Worm (Caenorhabditis elegans) whole organism, L2 larva: ENCODE results near the gene F56D6.13.

Source experiments
- R02D3.7 ChIP-seq: fragments of 150-350 bp; optimal IDR thresholded peaks from 2 replicates; lab custom pipeline; 2014; ENCODE audit warnings: missing biosample characterization, missing genetic modification characterization
- ZK546.5 ChIP-seq: sonication (generic microtip); optimal IDR thresholded peaks from 2 replicates; lab custom pipeline; 2017; ENCODE audit warnings: missing biosample characterization, missing genetic modification characterization
- ceh-16 ChIP-seq: fragments of 150-350 bp; optimal IDR thresholded peaks from 2 replicates; lab custom pipeline; 2014; ENCODE audit warnings: missing biosample characterization, missing genetic modification characterization
- elt-1 ChIP-seq: fragments of 150-350 bp; optimal IDR thresholded peaks from 2 replicates; lab custom pipeline; 2014; ENCODE audit warnings: missing biosample characterization, missing genetic modification characterization
- lin-11 ChIP-seq: fragments of 150-350 bp; sonication (generic microtip); optimal IDR thresholded peaks from 2 replicates; lab custom pipeline; 2014; ENCODE audit warnings: missing biosample characterization, missing genetic modification characterization, inconsistent platforms, mixed read lengths
- lsy-2 ChIP-seq, 2 experiments: fragments of 150-350 bp in 1 of 2; sonication (generic microtip) in 1 of 2; optimal IDR thresholded peaks; 2 replicates each; lab custom pipeline; 2014 to 2017; ENCODE audit warnings: missing biosample characterization in 2 of 2, missing genetic modification characterization in 2 of 2
- nhr-10 ChIP-seq: sonication (generic microtip); optimal IDR thresholded peaks from 2 replicates; lab custom pipeline; 2017; ENCODE audit warnings: missing biosample characterization, missing genetic modification characterization
- nhr-23 ChIP-seq: fragments of 150-350 bp; optimal IDR thresholded peaks from 2 replicates; lab custom pipeline; 2014; ENCODE audit warnings: missing biosample characterization, missing genetic modification reagents, missing genetic modification characterization
- nhr-237 ChIP-seq: fragments of 150-350 bp; optimal IDR thresholded peaks from 2 replicates; lab custom pipeline; 2014; ENCODE audit warnings: missing biosample characterization, missing genetic modification characterization
- nhr-77 ChIP-seq: fragments of 150-350 bp; optimal IDR thresholded peaks from 2 replicates; lab custom pipeline; 2014; ENCODE audit warnings: missing biosample characterization, missing genetic modification characterization
- skn-1 ChIP-seq: sonication (generic microtip); optimal IDR thresholded peaks from 2 replicates; lab custom pipeline; 2017; ENCODE audit warnings: missing biosample characterization, missing genetic modification characterization
- unc-62 ChIP-seq: fragments of 150-350 bp; optimal IDR thresholded peaks from 2 replicates; lab custom pipeline; 2014; ENCODE audit warnings: missing biosample characterization, missing genetic modification reagents, missing genetic modification characterization
- ztf-4 ChIP-seq: fragments of 150-350 bp; optimal IDR thresholded peaks from 2 replicates; lab custom pipeline; 2014; ENCODE audit warnings: missing biosample characterization, missing genetic modification characterization

ce11 chrIV:3892027-3892426 is 17.2 kb upstream of the F56D6.13 start, which contains the start of gene F56D6.9:
- no peak for TF ChIP-seq unc-62 (GFP tag; lab: Kevin White, UChicago)
- TF ChIP-seq ZK546.5 (tag; lab: Kevin White, UChicago): no peak
- no peak for TF ChIP-seq lin-11
- no peak for TF ChIP-seq ztf-4 (tag; lab: Kevin White, UChicago)
- TF ChIP-seq nhr-23: no peak
- TF ChIP-seq nhr-77 (tag; lab: Kevin White, UChicago): no peak
- TF ChIP-seq nhr-237 (tag; lab: Kevin White, UChicago): no peak
- no peak for TF ChIP-seq skn-1 (tag; lab: Kevin White, UChicago)
- no peak for TF ChIP-seq ceh-16 (tag; lab: Kevin White, UChicago)
- TF ChIP-seq elt-1 (tag; lab: Kevin White, UChicago): no peak
- no peak for TF ChIP-seq lsy-2 (tag; optimal IDR thresholded peaks at IDR 0.05; lab: Kevin White, UChicago)
- TF ChIP-seq R02D3.7 (tag; lab: Kevin White, UChicago): no peak
- TF ChIP-seq nhr-10: no peak
